Worm (Caenorhabditis elegans) whole organism, L4 larva: ENCODE measurements around the gene skat-1.

Source experiments
- D1046.2 ChIP-seq: fragments of 200-800 bp; sonication (Bioruptor generic); IDR thresholded peaks from 2 replicates; pipeline ENCODE4 v1.3.6; 2022; ENCODE audit warnings: missing genetic modification characterization, missing compliant biosample characterization
- F10B5.3 ChIP-seq: sonication (generic microtip); optimal IDR thresholded peaks from 2 replicates; lab custom pipeline; 2016; ENCODE audit warnings: mild to moderate bottlenecking, missing genetic modification characterization, missing compliant biosample characterization
- F37D6.2 ChIP-seq: sonication (generic microtip); optimal IDR thresholded peaks from 2 replicates; lab custom pipeline; 2016; ENCODE audit warnings: mild to moderate bottlenecking, missing genetic modification characterization, missing compliant biosample characterization
- F44E2.7 ChIP-seq: fragments of 200-800 bp; sonication (Bioruptor generic); IDR thresholded peaks from 2 replicates; pipeline ENCODE4 v2.1.2; 2022; ENCODE audit warnings: missing genetic modification characterization, missing compliant biosample characterization
- F49E8.2 ChIP-seq: sonication (generic microtip); optimal IDR thresholded peaks from 2 replicates; lab custom pipeline; 2016; ENCODE audit warnings: missing compliant biosample characterization, mild to moderate bottlenecking, missing genetic modification characterization, borderline replicate concordance
- T20F7.1 ChIP-seq: fragments of 200-800 bp; sonication (Bioruptor generic); optimal IDR thresholded peaks from 2 replicates; lab custom pipeline; 2018; ENCODE audit warnings: mild to moderate bottlenecking, missing genetic modification characterization, missing compliant biosample characterization
- Y105C5A.15 ChIP-seq: fragments of 200-800 bp; sonication (Bioruptor generic); IDR thresholded peaks from 2 replicates; pipeline ENCODE4 v1.3.6; 2022; ENCODE audit warnings: missing genetic modification characterization, missing compliant biosample characterization
- ZK337.2 ChIP-seq: fragments of 200-800 bp; sonication (Bioruptor generic); IDR thresholded peaks from 2 replicates; pipeline ENCODE4 v1.3.6; 2022; ENCODE audit warnings: missing genetic modification reagents, missing genetic modification characterization, missing compliant biosample characterization
- aly-2 ChIP-seq: sonication (generic microtip); optimal IDR thresholded peaks from 2 replicates; lab custom pipeline; 2018; ENCODE audit warnings: missing biosample characterization, missing genetic modification characterization
- attf-4 ChIP-seq: sonication (generic microtip); optimal IDR thresholded peaks from 3 replicates; lab custom pipeline; 2017; ENCODE audit warnings: missing biosample characterization, missing genetic modification characterization
- ceh-20 ChIP-seq: fragments of 200-800 bp; sonication (Bioruptor generic); IDR thresholded peaks from 2 replicates; pipeline ENCODE4 v1.3.6; 2022; ENCODE audit warnings: missing genetic modification reagents, missing genetic modification characterization, missing compliant biosample characterization
- ceh-82 ChIP-seq: sonication (generic microtip); optimal IDR thresholded peaks from 2 replicates; lab custom pipeline; 2017; ENCODE audit warnings: missing biosample characterization, missing genetic modification characterization
- ces-1 ChIP-seq: fragments of 150-350 bp; sonication (generic microtip); optimal IDR thresholded peaks from 4 replicates; lab custom pipeline; 2014; ENCODE audit warnings: missing biosample characterization, missing genetic modification reagents, missing genetic modification characterization
- ctbp-1 ChIP-seq: fragments of 200-800 bp; sonication (Bioruptor generic); IDR thresholded peaks from 2 replicates; pipeline ENCODE4 v1.3.6; 2022; ENCODE audit warnings: missing genetic modification reagents, missing genetic modification characterization, missing compliant biosample characterization
- dmd-8 ChIP-seq: fragments of 200-800 bp; sonication (Bioruptor generic); IDR thresholded peaks from 2 replicates; pipeline ENCODE4 v1.3.6; 2022; ENCODE audit warnings: missing genetic modification characterization, missing compliant biosample characterization
- dpl-1 ChIP-seq: fragments of 150-350 bp; optimal IDR thresholded peaks from 2 replicates; lab custom pipeline; 2014; ENCODE audit warnings: missing biosample characterization, missing genetic modification reagents, missing genetic modification characterization
- egl-43 ChIP-seq: fragments of 200-800 bp; sonication (Bioruptor generic); IDR thresholded peaks from 2 replicates; pipeline ENCODE4 v1.3.6; 2022; ENCODE audit warnings: missing genetic modification reagents, missing genetic modification characterization, missing compliant biosample characterization
- fos-1 ChIP-seq: fragments of 150-350 bp; optimal IDR thresholded peaks from 2 replicates; lab custom pipeline; 2014; ENCODE audit warnings: missing biosample characterization, missing genetic modification characterization
- hif-1 ChIP-seq, 2 experiments: sonication (generic microtip); optimal IDR thresholded peaks; 2 replicates each; lab custom pipeline; 2016 to 2017; ENCODE audit warnings: missing compliant biosample characterization in 2 of 2, missing genetic modification characterization in 2 of 2, missing genetic modification reagents in 2 of 2, missing genotype in 2 of 2, mild to moderate bottlenecking in 1 of 2
- lin-39 ChIP-seq: fragments of 150-350 bp; optimal IDR thresholded peaks from 2 replicates; lab custom pipeline; 2014; ENCODE audit warnings: missing biosample characterization, missing genetic modification reagents, missing genetic modification characterization
- lsy-2 ChIP-seq, 2 experiments: fragments of 150-350 bp in 1 of 2; sonication (generic microtip) in 1 of 2; optimal IDR thresholded peaks; 2 replicates each; lab custom pipeline; 2014 to 2017; ENCODE audit warnings: missing biosample characterization in 2 of 2, missing genetic modification characterization in 2 of 2
- mdt-29 ChIP-seq: fragments of 200-800 bp; sonication (Bioruptor generic); IDR thresholded peaks from 2 replicates; pipeline ENCODE4 v1.3.6; 2022; ENCODE audit warnings: missing genetic modification reagents, missing genetic modification characterization, missing compliant biosample characterization
- mes-2 ChIP-seq: sonication (generic microtip); optimal IDR thresholded peaks from 2 replicates; lab custom pipeline; 2016; ENCODE audit warnings: missing genotype, mild to moderate bottlenecking, missing genetic modification characterization, missing compliant biosample characterization; ENCODE audit not compliant: poor library complexity, severe bottlenecking
- mxl-2 ChIP-seq: fragments of 200-800 bp; sonication (Bioruptor generic); conservative IDR thresholded peaks from 2 replicates; pipeline ENCODE4 v1.3.6; 2022; ENCODE audit warnings: missing genetic modification reagents, missing genetic modification characterization, missing compliant biosample characterization
- mxl-3 ChIP-seq: fragments of 200-800 bp; sonication (Bioruptor generic); optimal IDR thresholded peaks from 2 replicates; lab custom pipeline; 2018; ENCODE audit warnings: mild to moderate bottlenecking, missing genetic modification characterization, missing compliant biosample characterization
- nhr-11 ChIP-seq: fragments of 150-350 bp; optimal IDR thresholded peaks from 2 replicates; lab custom pipeline; 2014; ENCODE audit warnings: missing biosample characterization, missing genetic modification characterization
- nhr-25 ChIP-seq: sonication (generic microtip); optimal IDR thresholded peaks from 2 replicates; lab custom pipeline; 2017; ENCODE audit warnings: missing genetic modification characterization, mild to moderate bottlenecking, missing compliant biosample characterization, antibody characterized with exemption, moderate library complexity, borderline replicate concordance; ENCODE audit not compliant: insufficient read depth
- nhr-77 ChIP-seq: fragments of 150-350 bp; optimal IDR thresholded peaks from 2 replicates; lab custom pipeline; 2014; ENCODE audit warnings: missing biosample characterization, missing genetic modification characterization
- pha-4 ChIP-seq, 2 experiments: fragments of 150-350 bp in 1 of 2; fragments of 200-800 bp in 1 of 2; sonication (Bioruptor generic) in 1 of 2; IDR thresholded peaks in 1 of 2; optimal IDR thresholded peaks in 1 of 2; 2 replicates each; pipeline versions ENCODE4 v1.3.6 to Lab custom; 2014 to 2022; ENCODE audit warnings: missing genetic modification characterization in 2 of 2, missing genetic modification reagents in 2 of 2, missing biosample characterization in 1 of 2, missing compliant biosample characterization in 1 of 2
- pqm-1 ChIP-seq: sonication (generic microtip); optimal IDR thresholded peaks from 2 replicates; lab custom pipeline; 2017; ENCODE audit warnings: missing biosample characterization, missing genetic modification characterization
- saeg-2 ChIP-seq: fragments of 200-800 bp; sonication (Bioruptor generic); IDR thresholded peaks from 2 replicates; pipeline ENCODE4 v1.3.6; 2022; ENCODE audit warnings: missing genetic modification reagents, missing genetic modification characterization, missing compliant biosample characterization
- set-16 ChIP-seq: fragments of 200-800 bp; sonication (Bioruptor generic); IDR thresholded peaks from 2 replicates; pipeline ENCODE4 v1.3.6; 2022; ENCODE audit warnings: missing genetic modification reagents, missing genetic modification characterization, missing compliant biosample characterization
- tag-97 ChIP-seq: fragments of 200-800 bp; sonication (Bioruptor generic); IDR thresholded peaks from 2 replicates; pipeline ENCODE4 v1.3.6; 2022; ENCODE audit warnings: missing genetic modification characterization, missing compliant biosample characterization
- tra-1 ChIP-seq: fragments of 200-800 bp; sonication (Bioruptor generic); IDR thresholded peaks from 2 replicates; pipeline ENCODE4 v1.3.6; 2022; ENCODE audit warnings: missing genetic modification reagents, missing genetic modification characterization, missing compliant biosample characterization
- unc-39 ChIP-seq: sonication (generic microtip); optimal IDR thresholded peaks from 2 replicates; lab custom pipeline; 2017; ENCODE audit warnings: missing biosample characterization, missing genetic modification characterization
- unc-62 ChIP-seq, 3 experiments: fragments of 150-350 bp in 1 of 3; sonication (generic microtip); optimal IDR thresholded peaks in 2 of 3; peaks in 1 of 3; 1 replicate in 1 of 3; 2 replicates in 2 of 3; lab custom pipeline; 2014 to 2017; ENCODE audit warnings: missing biosample characterization in 3 of 3, missing genetic modification characterization in 3 of 3, missing genetic modification reagents in 3 of 3, missing genotype in 1 of 3
- vab-7 ChIP-seq: fragments of 200-800 bp; sonication (Bioruptor generic); IDR thresholded peaks from 2 replicates; pipeline ENCODE4 v1.3.6; 2022; ENCODE audit warnings: missing genetic modification reagents, missing genetic modification characterization, missing compliant biosample characterization
- zfp-2 ChIP-seq: sonication (generic microtip); optimal IDR thresholded peaks from 2 replicates; lab custom pipeline; 2016; ENCODE audit warnings: mild to moderate bottlenecking, missing genetic modification characterization, missing compliant biosample characterization
- zip-2 ChIP-seq: fragments of 150-350 bp; optimal IDR thresholded peaks from 2 replicates; lab custom pipeline; 2014; ENCODE audit warnings: missing biosample characterization, missing genetic modification characterization
- ztf-11 ChIP-seq: fragments of 150-350 bp; optimal IDR thresholded peaks from 2 replicates; lab custom pipeline; 2014; ENCODE audit warnings: missing biosample characterization, missing genetic modification characterization

The skat-1 gene

DNA sequence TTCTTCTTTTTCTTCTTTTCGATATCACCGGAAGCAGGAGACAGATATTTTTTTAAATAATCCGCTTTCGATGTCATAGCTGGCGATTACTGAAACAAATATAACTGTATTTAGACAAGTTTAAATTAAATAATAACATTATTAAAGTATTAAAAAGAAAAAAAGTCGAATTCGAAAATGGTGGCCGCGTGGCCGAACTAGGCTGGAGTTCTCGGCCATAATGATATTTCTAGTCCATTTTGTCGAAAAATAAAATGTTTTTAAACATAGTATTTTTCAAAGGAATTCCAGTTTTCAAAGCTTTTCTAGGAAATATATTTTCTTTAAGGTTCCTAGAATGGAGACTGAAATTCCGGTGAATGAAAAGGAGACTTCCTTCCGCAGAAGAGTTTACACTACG lies 28.9 kb downstream of the skat-1 start, which contains the start of the genes bud-13 and rpap-2:
Gene bud-13 (minus strand): TSS at position 89 of the 400 bp plus-strand sequence.
Gene rpap-2 (plus strand): TSS at position 329 of the 400 bp plus-strand sequence.
- TF ChIP-seq F37D6.2 (no peak), dpl-1 (GFP tag; lab: Kevin White, UChicago) (peak; percentile 29), hif-1 (tag; optimal IDR thresholded peaks at IDR 0.05; lab: Kevin White, UChicago) (peak in 1 of 2 experiments; percentile 22), mes-2 (peak; percentile 91)

- TF ChIP-seq unc-62 (GFP tag; optimal IDR thresholded peaks at IDR 0.05 in 1 of 2; lab: Kevin White, UChicago) (peak in 1 of 2 experiments; percentile 15), unc-62 (tag; optimal IDR thresholded peaks at IDR 0.05; lab: Kevin White, UChicago) (no peak), set-16 (GFP tag; lab: Robert Waterston, UW) (peak; percentile 96), ZK337.2 (GFP tag; lab: Robert Waterston, UW) (no peak), pha-4 (GFP tag; IDR thresholded peaks at IDR 0.05; lab: Robert Waterston, UW) (peak; percentile 69; the same call in 1 of the 2 replicates), pha-4 (tag; optimal IDR thresholded peaks at IDR 0.05; lab: Kevin White, UChicago) (no peak), D1046.2 (no peak), ctbp-1 (GFP tag; lab: Robert Waterston, UW) (no peak), F49E8.2 (tag; lab: Kevin White, UChicago) (no peak), dmd-8 (GFP tag; lab: Robert Waterston, UW) (no peak)
- TF ChIP-seq, all 104 proteins: peak for 3
Observed at ce11 chrIII:8964684-8965283, 31.8 kb downstream of the skat-1 start.

DNA sequence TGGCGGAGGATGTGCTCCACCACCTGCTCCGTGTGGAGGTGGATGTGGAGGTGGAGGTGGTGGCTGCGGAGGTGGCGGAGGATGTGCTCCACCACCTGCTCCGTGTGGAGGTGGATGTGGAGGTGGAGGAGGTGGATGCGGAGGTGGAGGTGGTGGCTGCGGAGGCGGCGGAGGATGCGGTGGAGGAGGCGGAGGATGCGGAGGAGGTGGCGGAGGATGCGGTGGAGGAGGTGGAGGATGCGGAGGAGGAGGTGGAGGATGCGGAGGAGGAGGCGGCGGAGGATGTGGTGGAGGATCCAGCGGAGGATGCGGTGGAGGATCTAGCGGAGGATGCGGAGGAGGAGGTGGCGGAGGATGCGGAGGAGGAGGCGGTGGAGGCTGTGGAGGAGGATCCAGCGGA lies 34.1 kb downstream of the skat-1 start:
- TF ChIP-seq nhr-11 (tag; lab: Kevin White, UChicago) (no peak), nhr-25 (no peak), T20F7.1 (no peak), Y105C5A.15 (GFP tag; lab: Robert Waterston, UW) (no peak), nhr-77 (no peak), set-16 (GFP tag; lab: Robert Waterston, UW) (peak; percentile 99), F37D6.2 (no peak), fos-1 (no peak), ces-1 (GFP tag; lab: Kevin White, UChicago) (no peak), F44E2.7 (GFP tag; lab: Robert Waterston, UW) (no peak), hif-1 (tag; optimal IDR thresholded peaks at IDR 0.05; lab: Kevin White, UChicago) (no peak), egl-43 (0 out of 2 replicates have a peak, but pooled peaks have one; percentile 16), tag-97 (GFP tag; lab: Robert Waterston, UW) (no peak), pha-4 (GFP tag; IDR thresholded peaks at IDR 0.05; lab: Robert Waterston, UW) (peak; percentile 98; the same call in 1 of the 2 replicates), pha-4 (tag; optimal IDR thresholded peaks at IDR 0.05; lab: Kevin White, UChicago) (no peak), aly-2 (tag; lab: Kevin White, UChicago) (no peak), ceh-82 (tag; lab: Kevin White, UChicago) (no peak)

DNA sequence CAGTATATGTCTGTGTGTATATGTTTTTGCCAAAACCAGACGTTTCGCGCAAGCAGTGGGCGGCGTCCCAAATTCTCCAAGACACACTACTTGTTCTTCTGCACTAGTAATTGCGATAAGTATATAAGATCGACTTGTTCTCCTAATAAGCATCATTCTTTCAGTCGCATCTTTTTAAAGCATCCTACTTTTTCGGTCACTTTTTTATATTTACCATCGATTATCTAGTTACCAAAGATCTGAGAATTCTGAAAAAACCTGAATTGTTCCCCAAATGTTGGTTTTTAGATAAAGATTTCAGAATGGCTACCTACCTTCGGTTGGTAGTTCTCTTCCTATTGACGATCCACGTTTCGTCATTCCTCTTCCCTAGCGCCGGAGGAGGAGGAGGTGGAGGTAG lies 34.6 kb downstream of the skat-1 start, which contains the start of gene grl-25:
Gene grl-25 (plus strand): TSS at position 301 of the 400 bp plus-strand sequence.
- no peak for TF ChIP-seq zip-2 (tag; lab: Kevin White, UChicago)
- TF ChIP-seq lsy-2 (tag; optimal IDR thresholded peaks at IDR 0.05; lab: Kevin White, UChicago): no peak
- TF ChIP-seq vab-7 (GFP tag; lab: Robert Waterston, UW): no peak
- no peak for TF ChIP-seq nhr-25
- TF ChIP-seq pqm-1 (tag; lab: Kevin White, UChicago): no peak
- no peak for TF ChIP-seq mxl-3 (GFP tag; lab: Kevin White, UChicago)
- no peak for TF ChIP-seq tra-1 (GFP tag; lab: Robert Waterston, UW)
- TF ChIP-seq ceh-20 (GFP tag; lab: Robert Waterston, UW): no peak
- no peak for TF ChIP-seq lin-39
- no peak for TF ChIP-seq unc-39
- no peak for TF ChIP-seq saeg-2 (GFP tag; lab: Robert Waterston, UW)
- no peak for TF ChIP-seq hif-1 (tag; optimal IDR thresholded peaks at IDR 0.05; lab: Kevin White, UChicago)
- TF ChIP-seq F10B5.3: no peak
- no peak for TF ChIP-seq mxl-2 (GFP tag; lab: Robert Waterston, UW)
- TF ChIP-seq zfp-2 (tag; lab: Kevin White, UChicago): no peak
- no peak for TF ChIP-seq T20F7.1
- TF ChIP-seq attf-4: no peak
- no peak for TF ChIP-seq mdt-29 (GFP tag; lab: Robert Waterston, UW)
- TF ChIP-seq ztf-11 (tag; lab: Kevin White, UChicago): no peak
- no peak for TF ChIP-seq ces-1 (GFP tag; lab: Kevin White, UChicago)
